Fruit fly (Drosophila melanogaster) whole organism, embryonic: ENCODE measurements around the gene Tim9b.
A peak's percentile ranks its signal among the peaks of the same experiment; 100 is the strongest.

Source experiments
- Ada2b ChIP-seq: fragments of 200-800 bp; sonication (Bioruptor generic); IDR thresholded peaks from 2 replicates; pipeline ENCODE4 v1.3.6; 2022; ENCODE audit warnings: missing biosample characterization, missing genetic modification characterization
- Adf1 ChIP-seq: fragments of 200-800 bp; sonication (Bioruptor generic); IDR thresholded peaks from 2 replicates; pipeline ENCODE4 v1.3.6; 2022; ENCODE audit warnings: missing biosample characterization, missing genetic modification characterization
- Atf-2 ChIP-seq: fragments of 200-800 bp; sonication (Bioruptor generic); optimal IDR thresholded peaks from 2 replicates; lab custom pipeline; 2016; ENCODE audit warnings: missing biosample characterization, missing genetic modification characterization
- CG11085 ChIP-seq: fragments of 200-800 bp; sonication (Bioruptor generic); IDR thresholded peaks from 2 replicates; pipeline ENCODE4 v1.3.6; 2022; ENCODE audit warnings: missing biosample characterization, missing genetic modification characterization
- CG13123 ChIP-seq: fragments of 200-800 bp; sonication (Bioruptor generic); optimal IDR thresholded peaks from 2 replicates; lab custom pipeline; 2016; ENCODE audit warnings: missing biosample characterization, missing genetic modification characterization
- CG13287 ChIP-seq: fragments of 200-800 bp; sonication (Bioruptor generic); IDR thresholded peaks from 2 replicates; pipeline ENCODE4 v1.3.6; 2022; ENCODE audit warnings: missing biosample characterization, missing genetic modification characterization; ENCODE audit not compliant: partially characterized antibody
- CG1529 ChIP-seq: fragments of 200-800 bp; sonication (Bioruptor generic); optimal IDR thresholded peaks from 3 replicates; lab custom pipeline; 2018; ENCODE audit warnings: missing biosample characterization, missing genetic modification characterization
- CG16815 ChIP-seq: fragments of 200-800 bp; sonication (Bioruptor generic); optimal IDR thresholded peaks from 3 replicates; lab custom pipeline; 2017; ENCODE audit warnings: missing biosample characterization, mild to moderate bottlenecking, missing genetic modification characterization
- CG17359 ChIP-seq: fragments of 200-800 bp; sonication (Bioruptor generic); optimal IDR thresholded peaks from 3 replicates; lab custom pipeline; 2018; ENCODE audit warnings: missing biosample characterization, mild to moderate bottlenecking, missing genetic modification characterization, moderate library complexity
- CG17612 ChIP-seq: fragments of 200-800 bp; sonication (Bioruptor generic); IDR thresholded peaks from 2 replicates; pipeline ENCODE4 v1.3.6; 2022; ENCODE audit warnings: missing biosample characterization, missing genetic modification characterization
- CG1792 ChIP-seq: fragments of 200-800 bp; sonication (Bioruptor generic); optimal IDR thresholded peaks from 2 replicates; lab custom pipeline; 2016; ENCODE audit warnings: missing biosample characterization, missing genetic modification characterization
- CG18599 ChIP-seq: fragments of 200-800 bp; sonication (Bioruptor generic); optimal IDR thresholded peaks from 3 replicates; lab custom pipeline; 2017; ENCODE audit warnings: missing biosample characterization, missing genetic modification characterization, mild to moderate bottlenecking, moderate library complexity, missing genetic modification reagents
- CG31365 ChIP-seq: fragments of 200-800 bp; sonication (Bioruptor generic); optimal IDR thresholded peaks from 2 replicates; lab custom pipeline; 2018; ENCODE audit warnings: missing biosample characterization, mild to moderate bottlenecking, missing genetic modification characterization
- CG3281 ChIP-seq: fragments of 200-800 bp; sonication (Bioruptor generic); optimal IDR thresholded peaks from 3 replicates; lab custom pipeline; 2017; ENCODE audit warnings: missing biosample characterization, mild to moderate bottlenecking, missing genetic modification characterization
- CG34422 ChIP-seq: fragments of 200-800 bp; sonication (Bioruptor generic); IDR thresholded peaks from 3 replicates; pipeline ENCODE4 v1.3.6; 2022; ENCODE audit warnings: missing biosample characterization, missing genetic modification characterization
- CG43689 ChIP-seq: fragments of 200-800 bp; sonication (Bioruptor generic); IDR thresholded peaks from 2 replicates; pipeline ENCODE4 v1.3.6; 2022; ENCODE audit warnings: missing biosample characterization, missing genetic modification characterization
- CG7372 ChIP-seq: fragments of 200-800 bp; sonication (Bioruptor generic); IDR thresholded peaks from 2 replicates; pipeline ENCODE4 v1.3.6; 2022; ENCODE audit warnings: missing biosample characterization, missing genetic modification characterization
- CG8478 ChIP-seq: fragments of >200 bp; optimal IDR thresholded peaks from 2 replicates; lab custom pipeline; 2018
- CG9876 ChIP-seq: fragments of 200-800 bp; sonication (Bioruptor generic); optimal IDR thresholded peaks from 2 replicates; lab custom pipeline; 2016; ENCODE audit warnings: missing biosample characterization, missing genetic modification characterization
- D ChIP-seq, 2 experiments: fragments of 200-800 bp in 1 of 2; fragments of >200 bp in 1 of 2; sonication (Bioruptor generic) in 1 of 2; optimal IDR thresholded peaks; 2 replicates in 1 of 2; 3 replicates in 1 of 2; lab custom pipeline; 2017; ENCODE audit warnings: mild to moderate bottlenecking in 1 of 2, missing biosample characterization in 1 of 2, missing genetic modification characterization in 1 of 2, missing genetic modification reagents in 1 of 2
- Deaf1 ChIP-seq: fragments of 200-800 bp; optimal IDR thresholded peaks from 3 replicates; lab custom pipeline; 2019; ENCODE audit warnings: missing biosample characterization, mild to moderate bottlenecking, missing genetic modification characterization, moderate library complexity
- Dll ChIP-seq: fragments of 200-800 bp; sonication (Bioruptor generic); IDR thresholded peaks from 4 replicates; pipeline ENCODE4 v1.3.6; 2022; ENCODE audit warnings: missing biosample characterization, missing genetic modification characterization; ENCODE audit not compliant: partially characterized antibody
- Dref ChIP-seq: fragments of 200-800 bp; sonication (Bioruptor generic); IDR thresholded peaks from 2 replicates; pipeline ENCODE4 v1.3.6; 2022; ENCODE audit warnings: missing biosample characterization, missing genetic modification characterization
- Hey ChIP-seq: fragments of 200-800 bp; sonication (Bioruptor generic); optimal IDR thresholded peaks from 3 replicates; lab custom pipeline; 2018; ENCODE audit warnings: missing biosample characterization, mild to moderate bottlenecking, missing genetic modification characterization
- HmgZ ChIP-seq: fragments of 200-800 bp; sonication (Bioruptor generic); optimal IDR thresholded peaks from 2 replicates; lab custom pipeline; 2018; ENCODE audit warnings: missing biosample characterization, mild to moderate bottlenecking, missing genetic modification characterization
- Jarid2 ChIP-seq: fragments of 200-800 bp; sonication (Bioruptor generic); optimal IDR thresholded peaks from 3 replicates; lab custom pipeline; 2017; ENCODE audit warnings: mild to moderate bottlenecking, missing biosample characterization, missing genetic modification reagents, missing genetic modification characterization
- Med ChIP-seq: fragments of 200-800 bp; sonication (Bioruptor generic); peaks from one replicate; lab custom pipeline; 2016; ENCODE audit warnings: missing biosample characterization, missing genetic modification characterization, mild to moderate bottlenecking, inconsistent platforms, moderate library complexity
- Mes4 ChIP-seq: fragments of 200-800 bp; sonication (Bioruptor generic); optimal IDR thresholded peaks from 2 replicates; lab custom pipeline; 2016; ENCODE audit warnings: missing biosample characterization, missing genetic modification characterization
- Nf-YA ChIP-seq: fragments of 200-800 bp; sonication (Bioruptor generic); IDR thresholded peaks from 2 replicates; pipeline ENCODE4 v1.3.6; 2022; ENCODE audit warnings: missing biosample characterization, missing genetic modification characterization
- Pdp1 ChIP-seq, 2 experiments: fragments of 200-800 bp; sonication (Bioruptor generic); optimal IDR thresholded peaks; 3 replicates each; lab custom pipeline; 2016; ENCODE audit warnings: missing biosample characterization in 2 of 2, missing genetic modification characterization in 2 of 2, mild to moderate bottlenecking in 1 of 2, moderate library complexity in 1 of 2
- Ssrp ChIP-seq: fragments of 200-800 bp; sonication (Bioruptor generic); optimal IDR thresholded peaks from 2 replicates; lab custom pipeline; 2018; ENCODE audit warnings: missing biosample characterization, mild to moderate bottlenecking, missing genetic modification characterization, moderate library complexity
- amos ChIP-seq: fragments of 200-800 bp; sonication (Bioruptor generic); IDR thresholded peaks from 2 replicates; pipeline ENCODE4 v1.3.6; 2022; ENCODE audit warnings: missing biosample characterization, missing genetic modification characterization; ENCODE audit not compliant: partially characterized antibody
- ara ChIP-seq: fragments of 200-800 bp; sonication (Bioruptor generic); IDR thresholded peaks from 2 replicates; pipeline ENCODE4 v1.3.6; 2022; ENCODE audit warnings: missing biosample characterization, missing genetic modification characterization
- az2 ChIP-seq: fragments of 200-800 bp; sonication (Bioruptor generic); optimal IDR thresholded peaks from 3 replicates; lab custom pipeline; 2016; ENCODE audit warnings: missing biosample characterization, missing genetic modification characterization
- bab2 ChIP-seq: fragments of 200-800 bp; sonication (Bioruptor generic); optimal IDR thresholded peaks from 2 replicates; lab custom pipeline; 2016; ENCODE audit warnings: missing biosample characterization, missing genetic modification characterization
- bbx ChIP-seq: fragments of 200-800 bp; sonication (Bioruptor generic); IDR thresholded peaks from 2 replicates; pipeline ENCODE4 v1.3.6; 2022; ENCODE audit warnings: missing biosample characterization, missing genetic modification characterization; ENCODE audit not compliant: partially characterized antibody
- danr ChIP-seq: fragments of 200-800 bp; sonication (Bioruptor generic); IDR thresholded peaks from 2 replicates; pipeline ENCODE4 v1.3.6; 2022; ENCODE audit warnings: missing biosample characterization, missing genetic modification characterization
- dati ChIP-seq: fragments of 200-800 bp; sonication (Bioruptor generic); IDR thresholded peaks from 2 replicates; pipeline ENCODE4 v1.3.6; 2022; ENCODE audit warnings: missing biosample characterization, missing genetic modification characterization
- gsb ChIP-seq: fragments of 200-800 bp; sonication (Bioruptor generic); IDR thresholded peaks from 2 replicates; pipeline ENCODE4 v1.3.6; 2022; ENCODE audit warnings: missing biosample characterization, missing genetic modification characterization
- mam ChIP-seq: fragments of 200-800 bp; sonication (Bioruptor generic); optimal IDR thresholded peaks from 3 replicates; lab custom pipeline; 2016; ENCODE audit warnings: missing biosample characterization, missing genetic modification characterization
- nerfin-2 ChIP-seq: fragments of 200-800 bp; sonication (Bioruptor generic); IDR thresholded peaks from 2 replicates; pipeline ENCODE4 v1.3.6; 2022; ENCODE audit warnings: missing biosample characterization, missing genetic modification characterization; ENCODE audit not compliant: partially characterized antibody
- onecut ChIP-seq: fragments of 200-800 bp; sonication (Bioruptor generic); IDR thresholded peaks from 2 replicates; pipeline ENCODE4 v1.3.6; 2022; ENCODE audit warnings: missing biosample characterization, missing genetic modification characterization
- slp2 ChIP-seq: fragments of 200-800 bp; sonication (Bioruptor generic); optimal IDR thresholded peaks from 2 replicates; lab custom pipeline; 2016; ENCODE audit warnings: missing biosample characterization, missing genetic modification characterization
- ssp ChIP-seq: fragments of 200-800 bp; sonication (Bioruptor generic); IDR thresholded peaks from 2 replicates; pipeline ENCODE4 v1.3.6; 2022; ENCODE audit warnings: missing biosample characterization, missing genetic modification characterization
- trem ChIP-seq: fragments of 200-800 bp; optimal IDR thresholded peaks from 3 replicates; lab custom pipeline; 2019; ENCODE audit warnings: missing biosample characterization, mild to moderate bottlenecking, missing genetic modification characterization, moderate library complexity
- vnd ChIP-seq: fragments of 200-800 bp; sonication (Bioruptor generic); IDR thresholded peaks from 3 replicates; pipeline ENCODE4 v1.3.6; 2022; ENCODE audit warnings: missing biosample characterization, missing genetic modification characterization; ENCODE audit not compliant: partially characterized antibody
- zf30C ChIP-seq: fragments of 200-800 bp; sonication (Bioruptor generic); optimal IDR thresholded peaks from 3 replicates; lab custom pipeline; 2018; ENCODE audit warnings: missing biosample characterization, mild to moderate bottlenecking, missing genetic modification characterization

The Tim9b gene

dm6 chrX:19666991-19667409 is 48.7 kb upstream of the Tim9b start, which contains the start of gene Zw (continued):
- TF ChIP-seq zf30C (GFP tag; lab: Kevin White, UChicago) (no peak), slp2 (no peak), Atf-2 (GFP tag; lab: Kevin White, UChicago) (peak; percentile 15), Hey (tag; lab: Kevin White, UChicago) (no peak), CG43689 (GFP tag; lab: Robert Waterston, UW) (no peak), ara (GFP tag; lab: Robert Waterston, UW) (peak; percentile 36; the same call in 1 of the 2 replicates), nerfin-2 (GFP tag; lab: Robert Waterston, UW) (no peak), CG8478 (lab: Kevin White, UChicago) (no peak)

dm6 chrX:19665684-19666141 is 47.4 kb upstream of the Tim9b start:
- TF ChIP-seq Adf1 (GFP tag; lab: Robert Waterston, UW) (peak; percentile 67), Nf-YA (GFP tag; lab: Robert Waterston, UW) (no peak), Deaf1 (peak; percentile 43), Mes4 (GFP tag; lab: Kevin White, UChicago) (no peak), trem (tag; lab: Kevin White, UChicago) (no peak), gsb (GFP tag; lab: Robert Waterston, UW) (peak; percentile 48; the same call in 1 of the 2 replicates), Med (GFP tag; lab: Kevin White, UChicago) (peak; percentile 92), CG18599 (peak; percentile 25), bab2 (GFP tag; lab: Kevin White, UChicago) (peak; percentile 22), CG11085 (GFP tag; lab: Robert Waterston, UW) (0 out of 2 replicates have a peak, but pooled peaks have one; percentile 13), Ssrp (tag; lab: Kevin White, UChicago) (no peak), CG1792 (peak; percentile 8), Dref (GFP tag; lab: Robert Waterston, UW) (0 out of 2 replicates have a peak, but pooled peaks have one; percentile 17), CG17359 (no peak), CG13287 (peak; percentile 32; the same call in 1 of the 2 replicates), D (optimal IDR thresholded peaks at IDR 0.05; lab: Kevin White, UChicago) (no peak), D (GFP tag; optimal IDR thresholded peaks at IDR 0.05; lab: Kevin White, UChicago) (no peak), Ada2b (GFP tag; lab: Robert Waterston, UW) (0 out of 2 replicates have a peak, but pooled peaks have one; percentile 24), onecut (GFP tag; lab: Robert Waterston, UW) (peak; percentile 31), bbx (GFP tag; lab: Robert Waterston, UW) (peak; percentile 62), ssp (GFP tag; lab: Robert Waterston, UW) (0 out of 2 replicates have a peak, but pooled peaks have one; percentile 18), dati (no peak), vnd (GFP tag; lab: Robert Waterston, UW) (peak; percentile 40; the same call in 1 of the 3 replicates), CG9876 (GFP tag; lab: Kevin White, UChicago) (no peak), CG16815 (GFP tag; lab: Kevin White, UChicago) (peak; percentile 4), CG31365 (tag; lab: Kevin White, UChicago) (no peak), CG34422 (GFP tag; lab: Robert Waterston, UW) (peak; percentile 66), CG3281 (GFP tag; lab: Kevin White, UChicago) (no peak), danr (no peak), zf30C (GFP tag; lab: Kevin White, UChicago) (no peak), az2 (peak; percentile 7), Pdp1 (GFP tag; optimal IDR thresholded peaks at IDR 0.05; lab: Kevin White, UChicago) (peak; percentile 27 to 43), CG7372 (GFP tag; lab: Robert Waterston, UW) (no peak), Dll (GFP tag; lab: Robert Waterston, UW) (peak; percentile 35; the same call in 1 of the 4 replicates), CG1529 (GFP tag; lab: Kevin White, UChicago) (no peak), Jarid2 (no peak), CG13123 (GFP tag; lab: Kevin White, UChicago) (no peak), amos (GFP tag; lab: Robert Waterston, UW) (peak; percentile 70), HmgZ (tag; lab: Kevin White, UChicago) (peak; percentile 8), CG17612 (GFP tag; lab: Robert Waterston, UW) (no peak), mam (GFP tag; lab: Kevin White, UChicago) (peak; percentile 54)
